Worm (Caenorhabditis elegans): ENCODE measurements around the gene dcn-1.

- no peak for TF ChIP-seq blmp-1 (tag; optimal IDR thresholded peaks at IDR 0.05)
- TF ChIP-seq unc-62 (GFP tag; optimal IDR thresholded peaks at IDR 0.05) = peak; percentile 33
- TF ChIP-seq unc-120 (tag; optimal IDR thresholded peaks at IDR 0.05; ENCODE audit: poor library complexity, severe bottlenecking) = no peak
- TF ChIP-seq sem-2 (GFP tag; optimal IDR thresholded peaks at IDR 0.05) = no peak
- TF ChIP-seq ceh-83 (GFP tag; optimal IDR thresholded peaks at IDR 0.05) = no peak
- no peak for TF ChIP-seq snpc-4 (tag; optimal IDR thresholded peaks at IDR 0.05)
- no peak for TF ChIP-seq lin-13 (tag; optimal IDR thresholded peaks at IDR 0.05)
- TF ChIP-seq bed-3 (GFP tag; optimal IDR thresholded peaks at IDR 0.05) = no peak
- TF ChIP-seq nhr-28 (tag; optimal IDR thresholded peaks at IDR 0.05) = no peak
Measured at ce11 chrIII:4357438-4357837, 43.7 kb downstream of the dcn-1 start.
